Worm (Caenorhabditis elegans): ENCODE data around the gene K09C8.9.

- no peak for TF ChIP-seq klf-2 (GFP tag; conservative IDR thresholded peaks at IDR 0.05)
- TF ChIP-seq cog-1 (tag; optimal IDR thresholded peaks at IDR 0.05): no peak
- no peak for TF ChIP-seq ref-1 (GFP tag; conservative IDR thresholded peaks at IDR 0.05)
- TF ChIP-seq flt-1 (GFP tag; IDR thresholded peaks at IDR 0.05): no peak
- no peak for TF ChIP-seq med-1 (GFP tag; optimal IDR thresholded peaks at IDR 0.05; ENCODE audit: insufficient read depth)
- no peak for TF ChIP-seq tab-1 (GFP tag; IDR thresholded peaks at IDR 0.05)
- TF ChIP-seq ztf-29 (GFP tag; IDR thresholded peaks at IDR 0.05): no peak
Observed at ce11 chrX:10966251-10966650, 1.3 kb downstream of the K09C8.9 start, which contains the start of gene lge-1.

All from whole organism, midembryonic.